Fruit fly (Drosophila melanogaster): ENCODE data around the gene hay.

The hay gene

dm6 chr3L:10680728-10681306, 49.9 kb downstream of the hay start (continued):
- no peak for TF ChIP-seq CG32767 (GFP tag; IDR thresholded peaks at IDR 0.05)
- no peak for TF ChIP-seq CG15269 (tag; optimal IDR thresholded peaks at IDR 0.05)
- no peak for TF ChIP-seq CG8944 (GFP tag; optimal IDR thresholded peaks at IDR 0.05)
- TF ChIP-seq crc (GFP tag; optimal IDR thresholded peaks at IDR 0.05) = no peak
- peak; percentile 48 to 77 for TF ChIP-seq Trl (optimal IDR thresholded peaks at IDR 0.05)
- no peak for TF ChIP-seq Trl (GFP tag; optimal IDR thresholded peaks at IDR 0.05)
- no peak for TF ChIP-seq CG6254 (GFP tag; optimal IDR thresholded peaks at IDR 0.05)
- no peak for TF ChIP-seq dmrt11E (tag; optimal IDR thresholded peaks at IDR 0.05)
- 0 out of 2 replicates have a peak, but pooled peaks have one; percentile 32 for TF ChIP-seq ara (GFP tag; IDR thresholded peaks at IDR 0.05)
- TF ChIP-seq cas (GFP tag; IDR thresholded peaks at IDR 0.05) = no peak
- peak; percentile 0 for TF ChIP-seq CG13894 (tag; optimal IDR thresholded peaks at IDR 0.05)
- TF ChIP-seq gcm (GFP tag; optimal IDR thresholded peaks at IDR 0.05) = peak; percentile 2
- no peak for TF ChIP-seq ewg (GFP tag; optimal IDR thresholded peaks at IDR 0.05)
- TF ChIP-seq nerfin-1 (tag; optimal IDR thresholded peaks at IDR 0.05) = peak; percentile 2
- TF ChIP-seq nom (GFP tag; optimal IDR thresholded peaks at IDR 0.05) = peak; percentile 12
- no peak for TF ChIP-seq sqz (GFP tag; optimal IDR thresholded peaks at IDR 0.05)
- TF ChIP-seq crol (GFP tag; IDR thresholded peaks at IDR 0.05) = peak; percentile 99
- TF ChIP-seq CG10543 (GFP tag; optimal IDR thresholded peaks at IDR 0.05) = peak; percentile 31
- TF ChIP-seq ash1 (GFP tag; optimal IDR thresholded peaks at IDR 0.05) = peak; percentile 35
- peak; percentile 18 for TF ChIP-seq mirr (GFP tag; optimal IDR thresholded peaks at IDR 0.05)
- peak; percentile 5; the same call in 1 of the 2 replicates for TF ChIP-seq Taf1 (GFP tag; IDR thresholded peaks at IDR 0.05)
- peak; percentile 31; the same call in 1 of the 3 replicates for TF ChIP-seq row (GFP tag; IDR thresholded peaks at IDR 0.05)
- no peak for TF ChIP-seq Fer2 (tag; optimal IDR thresholded peaks at IDR 0.05)
- TF ChIP-seq CG31441 (GFP tag; IDR thresholded peaks at IDR 0.05) = no peak
- TF ChIP-seq CG2678 (tag; optimal IDR thresholded peaks at IDR 0.05) = no peak
- 0 out of 3 replicates have a peak, but pooled peaks have one; percentile 19 for TF ChIP-seq Dbx (GFP tag; IDR thresholded peaks at IDR 0.05)
- no peak for TF ChIP-seq CG9797 (GFP tag; optimal IDR thresholded peaks at IDR 0.05)
- no peak for TF ChIP-seq Nf-YA (GFP tag; IDR thresholded peaks at IDR 0.05)
- no peak for TF ChIP-seq caup (GFP tag; optimal IDR thresholded peaks at IDR 0.05; ENCODE audit: severe bottlenecking)
- TF ChIP-seq yki (optimal IDR thresholded peaks at IDR 0.05) = peak; percentile 19
- no peak for TF ChIP-seq pan (optimal IDR thresholded peaks at IDR 0.05)
- peak in 1 of 2 experiments; percentile 15 for TF ChIP-seq pan (GFP tag; optimal IDR thresholded peaks at IDR 0.05 in 1 of 2, IDR thresholded peaks at IDR 0.05 in 1 of 2)
- TF ChIP-seq CG12391 (tag; optimal IDR thresholded peaks at IDR 0.05) = no peak
- TF ChIP-seq CG4328 (GFP tag; optimal IDR thresholded peaks at IDR 0.05) = no peak
- peak; percentile 12 for TF ChIP-seq CG1832 (GFP tag; optimal IDR thresholded peaks at IDR 0.05)
- TF ChIP-seq Hand (GFP tag; optimal IDR thresholded peaks at IDR 0.05) = no peak
- TF ChIP-seq Camta (GFP tag; optimal IDR thresholded peaks at IDR 0.05) = no peak
- peak; percentile 96 for TF ChIP-seq pros (GFP tag; optimal IDR thresholded peaks at IDR 0.05)
- peak; percentile 71 for TF ChIP-seq Med (GFP tag)
- TF ChIP-seq Oaz (GFP tag; IDR thresholded peaks at IDR 0.05) = peak; percentile 21; the same call in 1 of the 2 replicates
- 0 out of 3 replicates have a peak, but pooled peaks have one; percentile 40 for TF ChIP-seq sr (GFP tag; IDR thresholded peaks at IDR 0.05)
- peak; percentile 15 for TF ChIP-seq onecut (GFP tag; IDR thresholded peaks at IDR 0.05)
- peak; percentile 54 for TF ChIP-seq stc (GFP tag; IDR thresholded peaks at IDR 0.05)
- no peak for TF ChIP-seq B-H1 (GFP tag; IDR thresholded peaks at IDR 0.05)
- peak; percentile 29 for TF ChIP-seq sd (tag; optimal IDR thresholded peaks at IDR 0.05)
- TF ChIP-seq HmgZ (tag; optimal IDR thresholded peaks at IDR 0.05) = no peak
- TF ChIP-seq CG8290 (GFP tag; optimal IDR thresholded peaks at IDR 0.05) = no peak
- TF ChIP-seq CG8290 (tag; optimal IDR thresholded peaks at IDR 0.05) = peak in 1 of 2 experiments; percentile 41
- TF ChIP-seq jigr1 (GFP tag; IDR thresholded peaks at IDR 0.05) = no peak
- no peak for TF ChIP-seq sisA (GFP tag; IDR thresholded peaks at IDR 0.05)
- TF ChIP-seq CG8359 (GFP tag; optimal IDR thresholded peaks at IDR 0.05; ENCODE audit: borderline replicate concordance) = no peak
